Fruit fly (Drosophila melanogaster): Measurements from ENCODE around the gene CG43867.

DNA sequence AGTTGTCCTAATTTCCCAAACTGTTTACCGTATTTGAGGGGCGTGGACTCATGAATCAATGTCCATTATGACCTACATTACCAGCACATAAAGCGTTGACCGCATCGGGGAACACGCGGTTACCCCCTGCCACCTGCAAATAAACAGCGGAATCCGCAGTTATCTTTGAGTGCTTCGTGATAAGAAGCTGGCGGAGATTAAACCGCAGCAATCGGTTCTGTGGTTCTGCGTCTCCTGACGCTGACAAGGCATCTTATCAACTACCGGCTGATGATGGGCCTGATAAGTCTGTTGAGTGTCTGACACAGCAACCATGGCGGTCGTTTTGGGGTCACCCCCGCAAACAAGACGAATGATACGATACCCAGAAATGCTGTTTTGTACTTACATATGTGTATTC is 18.4 kb upstream of the CG43867 start:
- no peak for TF ChIP-seq Sox102F (GFP tag; optimal IDR thresholded peaks at IDR 0.05)
- TF ChIP-seq Gug (GFP tag; IDR thresholded peaks at IDR 0.05), result no peak
- TF ChIP-seq CG6808 (GFP tag; optimal IDR thresholded peaks at IDR 0.05), result no peak
- TF ChIP-seq Eip93F (GFP tag; optimal IDR thresholded peaks at IDR 0.05), result no peak
- no peak for TF ChIP-seq lz (GFP tag; optimal IDR thresholded peaks at IDR 0.05)
- no peak for TF ChIP-seq CG1621 (tag; optimal IDR thresholded peaks at IDR 0.05)
- no peak for TF ChIP-seq dsx (GFP tag; optimal IDR thresholded peaks at IDR 0.05; ENCODE audit: poor library complexity, severe bottlenecking)
- no peak for TF ChIP-seq Hr39 (GFP tag; optimal IDR thresholded peaks at IDR 0.05)
- no peak for TF ChIP-seq OdsH (GFP tag; optimal IDR thresholded peaks at IDR 0.05)
- TF ChIP-seq CG32006 (GFP tag; optimal IDR thresholded peaks at IDR 0.05), result no peak
- no peak for TF ChIP-seq Met (GFP tag; optimal IDR thresholded peaks at IDR 0.05)
- TF ChIP-seq spab (GFP tag; optimal IDR thresholded peaks at IDR 0.05), result no peak
- TF ChIP-seq CG10669 (GFP tag; optimal IDR thresholded peaks at IDR 0.05), result no peak
- no peak for TF ChIP-seq CG8319 (GFP tag; optimal IDR thresholded peaks at IDR 0.05)
